Worm (Caenorhabditis elegans) whole organism, L4/young adult: ENCODE data around the gene aqp-10.

Experiments
- W03F9.2 ChIP-seq: fragments of 150-350 bp; optimal IDR thresholded peaks from 2 replicates; lab custom pipeline; 2014; ENCODE audit warnings: missing biosample characterization, missing genetic modification characterization
- dao-5 ChIP-seq: sonication (generic microtip); optimal IDR thresholded peaks from 2 replicates; lab custom pipeline; 2016; ENCODE audit warnings: missing genotype, missing genetic modification characterization, moderate library complexity, missing compliant biosample characterization
- him-1 ChIP-seq: sonication (generic microtip); optimal IDR thresholded peaks from 2 replicates; lab custom pipeline; 2016; ENCODE audit warnings: missing genotype, missing genetic modification reagents, missing genetic modification characterization, missing compliant biosample characterization

ce11 chrII:9786215-9786614 is 16.6 kb upstream of the aqp-10 start:
- TF ChIP-seq dao-5 (tag; lab: Kevin White, UChicago) = no peak
- no peak for TF ChIP-seq him-1 (tag; lab: Kevin White, UChicago)
- TF ChIP-seq W03F9.2 (tag; lab: Kevin White, UChicago) = no peak
